Fruit fly (Drosophila melanogaster): Measurements from ENCODE around the gene CG6865.

The CG6865 gene

DNA sequence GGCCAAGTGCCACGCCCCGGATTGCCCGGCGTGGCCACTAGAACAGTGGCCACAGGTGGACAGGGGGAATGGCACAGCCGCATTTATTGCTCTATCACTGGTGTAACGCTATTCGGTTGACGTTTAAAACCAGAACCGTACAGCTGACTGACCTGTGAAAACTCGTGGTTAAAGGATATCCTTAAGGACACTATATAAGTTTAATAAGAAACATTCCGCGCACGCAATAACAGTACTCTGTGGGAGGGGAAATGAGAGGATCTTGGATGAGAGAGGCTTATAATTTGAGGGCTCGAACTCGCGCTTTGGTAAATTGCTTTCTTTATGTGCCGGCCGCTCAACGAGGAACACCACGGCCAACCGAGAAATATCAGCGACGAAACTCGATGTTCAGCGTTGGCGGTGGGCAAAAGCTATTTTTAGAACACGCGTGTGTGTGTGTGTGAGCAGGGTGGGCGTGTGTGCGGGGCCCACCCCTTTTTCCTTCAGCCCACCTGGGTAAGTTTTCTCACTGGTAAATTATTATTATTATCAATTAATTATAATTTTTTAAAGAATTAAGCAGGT lies 32.9 kb downstream of the CG6865 start:
- TF ChIP-seq CG8478 (optimal IDR thresholded peaks at IDR 0.05) (no peak), CTCF (optimal IDR thresholded peaks at IDR 0.05) (no peak)

DNA sequence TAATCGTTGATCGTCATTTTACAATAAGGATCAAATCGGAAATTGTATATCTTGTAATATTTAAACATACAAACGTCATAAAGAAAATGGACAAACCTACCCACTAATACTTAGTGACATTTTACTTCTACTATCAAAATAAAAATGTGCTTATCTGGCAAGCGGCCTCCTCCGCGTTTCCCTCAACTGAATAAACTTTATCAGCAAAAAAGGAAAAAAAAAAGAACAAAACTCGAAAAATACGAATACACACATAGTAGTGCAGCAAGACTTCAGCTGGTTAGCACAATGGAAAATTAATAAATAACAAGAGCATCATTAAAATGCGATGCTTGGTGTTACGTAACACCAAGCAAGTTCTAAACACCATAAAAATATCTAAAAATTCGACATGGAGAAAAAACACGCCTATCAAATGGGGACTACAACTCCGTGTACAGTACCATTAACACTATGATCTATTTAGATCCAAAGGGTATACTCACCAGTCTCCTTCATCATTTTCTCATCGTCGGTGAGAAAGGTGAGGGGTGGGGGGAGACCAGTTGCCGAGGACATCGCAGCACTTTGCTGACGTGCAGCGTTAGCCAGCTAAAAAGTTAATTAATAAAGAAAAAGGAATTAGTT lies 34.1 kb downstream of the CG6865 start:
- no peak for TF ChIP-seq CTCF (optimal IDR thresholded peaks at IDR 0.05)
- TF ChIP-seq CG8478 (optimal IDR thresholded peaks at IDR 0.05), result no peak

DNA sequence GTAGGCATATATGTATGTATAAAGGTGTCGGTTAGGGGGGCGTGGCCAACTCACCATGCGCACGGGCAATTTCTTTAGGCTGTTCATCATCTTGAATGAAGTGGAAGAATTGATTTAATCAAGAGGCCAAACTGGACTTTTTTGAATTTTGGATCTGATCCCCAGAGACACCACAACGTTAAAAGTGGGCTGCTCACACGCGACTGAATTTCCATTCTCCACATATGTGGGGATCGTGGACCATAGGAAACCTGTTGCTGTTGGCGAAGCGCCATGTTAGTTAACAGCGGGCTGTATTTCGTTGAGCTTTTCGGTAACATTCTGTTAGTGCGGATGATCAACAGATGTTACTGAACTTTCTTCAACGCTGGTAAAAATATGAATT lies 34.6 kb downstream of the CG6865 start, which contains the start of gene CG3902:
Gene CG3902 (minus strand): TSS at position 208 of the 385 bp plus-strand sequence.
- TF ChIP-seq CG8478 (optimal IDR thresholded peaks at IDR 0.05) (no peak), CTCF (optimal IDR thresholded peaks at IDR 0.05) (no peak)

DNA sequence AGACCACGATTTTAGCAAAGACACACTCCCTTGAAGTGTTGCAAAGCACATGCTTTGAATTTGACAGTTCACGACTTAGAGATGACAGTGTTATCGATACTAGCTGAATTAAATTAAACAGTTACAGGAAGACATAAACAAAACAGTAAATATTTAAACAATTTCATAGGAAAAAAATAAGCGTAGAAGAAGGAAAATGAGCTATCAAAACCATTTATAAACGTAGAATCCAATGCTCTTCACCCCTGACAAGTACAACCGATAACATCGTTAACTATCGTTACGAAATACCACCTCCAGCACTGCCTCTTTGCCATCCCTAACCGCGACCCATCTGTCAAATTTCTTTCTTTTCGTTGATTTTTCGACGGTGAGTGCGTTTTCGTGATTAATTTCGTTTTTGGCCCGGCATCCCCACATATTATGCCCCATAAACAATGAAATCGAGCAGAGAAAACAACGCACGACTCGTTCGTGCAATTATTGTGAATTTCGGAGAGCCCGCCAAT lies 35.4 kb downstream of the CG6865 start, which contains the start of gene RpL26:
Gene RpL26 (plus strand): TSS at position 106 of the 509 bp plus-strand sequence.
- TF ChIP-seq CG8478 (optimal IDR thresholded peaks at IDR 0.05), result no peak
- peak in 1 of 2 experiments; percentile 28 for TF ChIP-seq CTCF (optimal IDR thresholded peaks at IDR 0.05)

DNA sequence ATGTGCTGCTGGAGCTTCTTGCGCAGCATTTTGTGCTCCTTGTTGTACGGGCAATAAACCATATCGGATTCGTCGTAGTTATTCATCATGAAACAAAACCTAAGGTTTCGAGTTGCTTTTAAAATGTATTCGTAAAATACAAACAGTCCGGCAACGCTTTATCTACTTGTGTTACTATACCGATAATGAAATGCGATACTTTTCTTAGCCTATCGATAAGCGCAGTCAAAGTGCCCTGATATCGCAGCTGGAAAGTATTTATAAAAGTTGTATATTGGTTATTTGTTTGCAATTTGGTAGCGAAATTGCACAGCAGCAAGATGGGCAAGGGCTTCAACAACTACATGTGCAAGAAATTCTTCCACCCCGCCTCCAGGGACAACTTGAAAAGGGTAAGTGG lies 38.0 kb downstream of the CG6865 start, which contains the start of the genes arx and CG6843:
Gene arx (minus strand): TSS at position 144 of the 400 bp plus-strand sequence.
Gene CG6843 (plus strand): TSS at position 184 of the 400 bp plus-strand sequence.
- TF ChIP-seq CTCF (optimal IDR thresholded peaks at IDR 0.05) (peak in 1 of 2 experiments; percentile 34), CG8478 (optimal IDR thresholded peaks at IDR 0.05) (no peak)

DNA sequence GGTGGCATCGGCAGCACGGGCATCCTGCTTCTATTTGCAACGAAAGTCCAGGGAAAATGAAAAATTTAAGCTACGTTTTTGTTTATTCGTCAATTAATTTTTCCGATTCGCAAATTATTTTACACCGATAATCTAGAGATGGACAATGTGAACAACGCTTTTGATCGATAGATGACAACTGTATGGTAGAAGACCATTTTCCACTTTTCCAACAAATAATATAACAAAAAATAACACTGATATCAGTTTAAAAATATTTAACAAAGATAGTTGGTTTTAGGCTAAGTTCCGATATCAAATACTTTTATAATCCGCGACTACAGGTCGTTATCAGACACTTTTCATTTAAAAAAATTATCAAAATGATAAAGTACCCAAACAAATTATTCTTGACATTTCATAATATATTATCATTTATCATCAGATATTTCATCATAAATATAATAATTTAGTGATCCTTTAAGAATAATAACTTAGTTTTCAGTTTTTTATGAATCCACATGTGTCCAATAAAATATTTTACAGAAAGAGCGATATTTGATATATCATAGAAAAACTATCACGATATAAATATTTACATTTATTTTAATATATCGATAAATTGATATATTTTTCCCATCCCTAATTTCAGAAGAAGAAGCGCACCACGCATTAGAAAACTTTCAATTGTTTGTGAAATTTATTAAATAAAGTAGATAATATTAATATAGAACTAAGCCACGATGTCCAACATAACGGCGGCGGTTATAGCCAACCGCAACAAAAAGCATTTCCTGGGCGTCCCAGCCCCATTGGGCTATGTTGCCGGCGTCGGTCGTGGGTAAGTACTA lies 41.5 kb downstream of the CG6865 start, which contains the start of the genes CSN1b and Prp6:
Gene CSN1b (minus strand): TSS at position 159 of the 830 bp plus-strand sequence.
Gene Prp6 (plus strand): TSS at position 601 of the 830 bp plus-strand sequence.
- TF ChIP-seq CG8478 (optimal IDR thresholded peaks at IDR 0.05) (no peak), CTCF (optimal IDR thresholded peaks at IDR 0.05) (no peak)

DNA sequence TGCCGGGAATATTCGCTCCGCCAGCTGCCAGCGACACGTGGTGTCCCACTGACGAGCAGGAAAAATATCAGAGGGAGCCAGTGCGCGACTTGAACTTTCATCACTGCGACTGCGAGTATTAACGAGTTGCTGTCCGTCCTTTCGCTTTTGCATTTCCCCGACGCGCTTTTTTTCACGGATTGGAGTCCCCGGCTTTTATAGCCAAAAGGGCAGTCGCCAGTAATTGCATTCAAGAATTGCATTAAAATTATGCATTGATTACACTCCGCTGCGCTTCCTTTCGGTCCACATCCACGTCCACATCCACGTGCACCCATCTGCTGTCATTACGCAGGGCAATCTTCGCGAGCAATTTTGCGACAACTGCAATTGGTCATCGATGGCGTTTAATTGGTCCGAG lies 47.6 kb downstream of the CG6865 start, which contains the start of gene Ir75d:
Gene Ir75d (minus strand): TSS at position 101 of the 400 bp plus-strand sequence.
- TF ChIP-seq CG8478 (optimal IDR thresholded peaks at IDR 0.05), result no peak
- TF ChIP-seq CTCF (optimal IDR thresholded peaks at IDR 0.05), result no peak

DNA sequence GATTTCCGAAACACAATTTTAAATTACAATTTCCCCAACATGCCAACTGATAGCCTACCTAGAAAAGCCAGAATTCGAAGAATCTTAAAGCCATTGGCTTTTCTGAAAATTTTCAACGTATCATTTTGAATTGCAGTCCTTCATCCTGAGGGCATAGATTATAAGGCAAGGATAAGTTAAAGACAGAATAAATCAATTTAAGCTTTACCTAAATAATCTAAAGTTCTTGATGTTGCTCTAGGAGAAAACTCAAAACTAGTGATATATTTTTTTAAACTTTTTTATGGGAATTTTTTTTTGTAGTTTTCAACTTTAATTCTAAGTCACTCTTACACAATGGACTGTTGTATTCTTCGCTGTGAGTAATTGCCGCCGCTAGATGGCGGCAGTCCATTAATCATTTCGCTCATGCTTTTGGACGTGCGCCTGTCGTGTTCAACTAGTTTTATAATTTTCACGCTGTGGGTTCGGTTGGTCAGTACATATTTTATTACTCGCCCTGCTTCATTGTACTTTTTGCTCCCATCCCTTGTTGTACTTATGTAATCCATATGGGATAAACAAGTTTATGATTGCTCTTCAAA lies 50.7 kb downstream of the CG6865 start, which contains the start of gene COX6AL2:
Gene COX6AL2 (minus strand): TSS at position 51 of the 584 bp plus-strand sequence.
- TF ChIP-seq CG8478 (optimal IDR thresholded peaks at IDR 0.05) (no peak), CTCF (optimal IDR thresholded peaks at IDR 0.05) (peak; percentile 38 to 70)
